Fruit fly (Drosophila melanogaster) whole organism, embryonic: Measurements from ENCODE around the gene fru.

ENCODE experiments used
- Adf1 ChIP-seq: fragments of 200-800 bp; sonication (Bioruptor generic); IDR thresholded peaks from 2 replicates; pipeline ENCODE4 v1.3.6; 2022; ENCODE audit warnings: missing biosample characterization, missing genetic modification characterization
- Asciz ChIP-seq: fragments of 200-800 bp; sonication (Bioruptor generic); optimal IDR thresholded peaks from 2 replicates; lab custom pipeline; 2017; ENCODE audit warnings: missing biosample characterization, mild to moderate bottlenecking, missing genetic modification characterization, missing genetic modification reagents
- C15 ChIP-seq: fragments of 200-800 bp; sonication (Bioruptor generic); IDR thresholded peaks from 3 replicates; pipeline ENCODE4 v1.3.6; 2022; ENCODE audit warnings: missing biosample characterization, missing genetic modification characterization
- CG10267 ChIP-seq: fragments of 200-800 bp; sonication (Bioruptor generic); optimal IDR thresholded peaks from 2 replicates; lab custom pipeline; 2018; ENCODE audit warnings: missing biosample characterization, mild to moderate bottlenecking, missing genetic modification characterization, moderate library complexity
- CG10321 ChIP-seq: fragments of 200-800 bp; sonication (Bioruptor generic); IDR thresholded peaks from 2 replicates; pipeline ENCODE4 v1.3.6; 2022; ENCODE audit warnings: missing biosample characterization, missing genetic modification characterization
- CG10565 ChIP-seq: fragments of 200-800 bp; sonication (Bioruptor generic); optimal IDR thresholded peaks from 3 replicates; lab custom pipeline; 2016; ENCODE audit warnings: missing biosample characterization, mild to moderate bottlenecking, missing genetic modification characterization
- CG11695 ChIP-seq: fragments of 200-800 bp; sonication (Bioruptor generic); IDR thresholded peaks from 3 replicates; pipeline ENCODE4 v1.3.6; 2022; ENCODE audit warnings: missing biosample characterization, missing genetic modification characterization
- CG12942 ChIP-seq: fragments of 200-800 bp; sonication (Bioruptor generic); optimal IDR thresholded peaks from 3 replicates; lab custom pipeline; 2016; ENCODE audit warnings: missing biosample characterization, missing genetic modification characterization
- CG13287 ChIP-seq: fragments of 200-800 bp; sonication (Bioruptor generic); IDR thresholded peaks from 2 replicates; pipeline ENCODE4 v1.3.6; 2022; ENCODE audit warnings: missing biosample characterization, missing genetic modification characterization; ENCODE audit not compliant: partially characterized antibody
- CG13624 ChIP-seq: fragments of 200-800 bp; sonication (Bioruptor generic); optimal IDR thresholded peaks from 2 replicates; lab custom pipeline; 2016; ENCODE audit warnings: missing biosample characterization, missing genetic modification characterization
- CG13775 ChIP-seq: fragments of 200-800 bp; sonication (Bioruptor generic); optimal IDR thresholded peaks from 3 replicates; lab custom pipeline; 2017; ENCODE audit warnings: missing biosample characterization, mild to moderate bottlenecking, missing genetic modification characterization
- CG1603 ChIP-seq: fragments of 200-800 bp; sonication (Bioruptor generic); optimal IDR thresholded peaks from 2 replicates; lab custom pipeline; 2019; ENCODE audit warnings: missing biosample characterization, mild to moderate bottlenecking, missing genetic modification characterization, moderate library complexity
- CG17385 ChIP-seq: fragments of 200-800 bp; sonication (Bioruptor generic); optimal IDR thresholded peaks from 3 replicates; lab custom pipeline; 2018; ENCODE audit warnings: missing biosample characterization, mild to moderate bottlenecking, missing genetic modification characterization
- CG2120 ChIP-seq: fragments of 200-800 bp; sonication (Bioruptor generic); optimal IDR thresholded peaks from 3 replicates; lab custom pipeline; 2016; ENCODE audit warnings: missing biosample characterization, missing genetic modification characterization
- CG3281 ChIP-seq: fragments of 200-800 bp; sonication (Bioruptor generic); optimal IDR thresholded peaks from 3 replicates; lab custom pipeline; 2017; ENCODE audit warnings: missing biosample characterization, mild to moderate bottlenecking, missing genetic modification characterization
- CG3995 ChIP-seq: fragments of 200-800 bp; sonication (Bioruptor generic); optimal IDR thresholded peaks from 3 replicates; lab custom pipeline; 2016; ENCODE audit warnings: missing biosample characterization, missing genetic modification characterization
- CG7357 ChIP-seq: fragments of 200-800 bp; sonication (Bioruptor generic); IDR thresholded peaks from 3 replicates; pipeline ENCODE4 v1.3.6; 2022; ENCODE audit warnings: missing biosample characterization, missing genetic modification characterization
- CG8924 ChIP-seq: fragments of 200-800 bp; optimal IDR thresholded peaks from 3 replicates; lab custom pipeline; 2019; ENCODE audit warnings: missing biosample characterization, mild to moderate bottlenecking, missing genetic modification characterization, moderate library complexity
- CkIIα-i1 ChIP-seq: fragments of 200-800 bp; sonication (Bioruptor generic); IDR thresholded peaks from 2 replicates; pipeline ENCODE4 v1.3.6; 2022; ENCODE audit warnings: missing biosample characterization, missing genetic modification characterization
- D19A ChIP-seq: fragments of 200-800 bp; optimal IDR thresholded peaks from 3 replicates; lab custom pipeline; 2019; ENCODE audit warnings: missing biosample characterization, mild to moderate bottlenecking, missing genetic modification characterization, moderate library complexity
- Hey ChIP-seq: fragments of 200-800 bp; sonication (Bioruptor generic); optimal IDR thresholded peaks from 3 replicates; lab custom pipeline; 2018; ENCODE audit warnings: missing biosample characterization, mild to moderate bottlenecking, missing genetic modification characterization
- HmgZ ChIP-seq: fragments of 200-800 bp; sonication (Bioruptor generic); optimal IDR thresholded peaks from 2 replicates; lab custom pipeline; 2018; ENCODE audit warnings: missing biosample characterization, mild to moderate bottlenecking, missing genetic modification characterization
- Hmr ChIP-seq: fragments of 200-800 bp; sonication (Bioruptor generic); optimal IDR thresholded peaks from 3 replicates; lab custom pipeline; 2017; ENCODE audit warnings: mild to moderate bottlenecking, missing biosample characterization, missing genetic modification reagents, missing genetic modification characterization
- NK7.1 ChIP-seq: fragments of 200-800 bp; sonication (Bioruptor generic); optimal IDR thresholded peaks from 3 replicates; lab custom pipeline; 2016; ENCODE audit warnings: missing biosample characterization, missing genetic modification characterization
- PHDP ChIP-seq: fragments of 200-800 bp; sonication (Bioruptor generic); optimal IDR thresholded peaks from 3 replicates; lab custom pipeline; 2018; ENCODE audit warnings: missing biosample characterization, mild to moderate bottlenecking, missing genetic modification characterization, moderate library complexity
- Ptx1 ChIP-seq: fragments of 200-800 bp; sonication (Bioruptor generic); IDR thresholded peaks from 2 replicates; pipeline ENCODE4 v1.3.6; 2022; ENCODE audit warnings: missing biosample characterization, missing genetic modification characterization
- Rfx ChIP-seq: fragments of 200-800 bp; sonication (Bioruptor generic); IDR thresholded peaks from 2 replicates; pipeline ENCODE4 v1.3.6; 2022; ENCODE audit warnings: missing biosample characterization, missing genetic modification characterization
- Side ChIP-seq: fragments of 200-800 bp; sonication (Bioruptor generic); optimal IDR thresholded peaks from 2 replicates; lab custom pipeline; 2016; ENCODE audit warnings: missing biosample characterization, missing genetic modification characterization
- Spps ChIP-seq: fragments of 200-800 bp; sonication (Bioruptor generic); optimal IDR thresholded peaks from 2 replicates; lab custom pipeline; 2018; ENCODE audit warnings: missing biosample characterization, mild to moderate bottlenecking, missing genetic modification characterization
- Stat92E ChIP-seq, 3 experiments: fragments of >200 bp in 2 of 3; fragments of 200-800 bp in 1 of 3; sonication (Bioruptor generic) in 1 of 3; optimal IDR thresholded peaks; 2 replicates each; lab custom pipeline; 2017 to 2019; ENCODE audit warnings: missing biosample characterization in 3 of 3, missing genetic modification characterization in 3 of 3, mild to moderate bottlenecking in 1 of 3, moderate library complexity in 1 of 3
- az2 ChIP-seq: fragments of 200-800 bp; sonication (Bioruptor generic); optimal IDR thresholded peaks from 3 replicates; lab custom pipeline; 2016; ENCODE audit warnings: missing biosample characterization, missing genetic modification characterization
- bowl ChIP-seq: fragments of 200-800 bp; sonication (Bioruptor generic); IDR thresholded peaks from 2 replicates; pipeline ENCODE4 v1.3.6; 2022; ENCODE audit warnings: missing biosample characterization, missing genetic modification characterization
- cad ChIP-seq: fragments of >200 bp; optimal IDR thresholded peaks from 2 replicates; lab custom pipeline; 2017; ENCODE audit warnings: missing biosample characterization, missing genetic modification characterization
- chif ChIP-seq, 2 experiments: fragments of 200-800 bp; sonication (Bioruptor generic); optimal IDR thresholded peaks; 3 replicates each; lab custom pipeline; 2016; ENCODE audit warnings: missing biosample characterization in 2 of 2, missing genetic modification characterization in 2 of 2
- crp ChIP-seq, 2 experiments: fragments of 200-800 bp; sonication (Bioruptor generic); optimal IDR thresholded peaks; 2 replicates in 1 of 2; 3 replicates in 1 of 2; lab custom pipeline; 2017; ENCODE audit warnings: missing biosample characterization in 2 of 2, missing genetic modification characterization in 2 of 2, mild to moderate bottlenecking in 1 of 2, moderate library complexity in 1 of 2
- dmrt99B ChIP-seq: fragments of 200-800 bp; sonication (Bioruptor generic); optimal IDR thresholded peaks from 2 replicates; lab custom pipeline; 2018; ENCODE audit warnings: missing biosample characterization, mild to moderate bottlenecking, missing genetic modification characterization, moderate library complexity
- dpn ChIP-seq, 2 experiments: fragments of 200-800 bp; sonication (Bioruptor generic); optimal IDR thresholded peaks; 3 replicates each; lab custom pipeline; 2016; ENCODE audit warnings: missing biosample characterization in 2 of 2, missing genetic modification characterization in 2 of 2
- fd96Cb ChIP-seq: fragments of 200-800 bp; sonication (Bioruptor generic); optimal IDR thresholded peaks from 2 replicates; lab custom pipeline; 2018; ENCODE audit warnings: missing biosample characterization, mild to moderate bottlenecking, missing genetic modification characterization, moderate library complexity
- kay ChIP-seq: fragments of 200-800 bp; sonication (Bioruptor generic); optimal IDR thresholded peaks from 2 replicates; lab custom pipeline; 2016; ENCODE audit warnings: missing biosample characterization, missing genetic modification characterization
- kni ChIP-seq: fragments of 200-800 bp; sonication (Bioruptor generic); optimal IDR thresholded peaks from 3 replicates; lab custom pipeline; 2017; ENCODE audit warnings: mild to moderate bottlenecking, missing biosample characterization, missing genetic modification reagents, missing genetic modification characterization
- mirr ChIP-seq: fragments of 200-800 bp; sonication (Bioruptor generic); optimal IDR thresholded peaks from 3 replicates; lab custom pipeline; 2018; ENCODE audit warnings: missing biosample characterization, mild to moderate bottlenecking, missing genetic modification characterization
- odd ChIP-seq: fragments of 200-800 bp; sonication (Bioruptor generic); optimal IDR thresholded peaks from 2 replicates; lab custom pipeline; 2017; ENCODE audit warnings: missing biosample characterization, mild to moderate bottlenecking, missing genetic modification characterization
- sd ChIP-seq: fragments of 200-800 bp; sonication (Bioruptor generic); optimal IDR thresholded peaks from 3 replicates; lab custom pipeline; 2018; ENCODE audit warnings: missing biosample characterization, mild to moderate bottlenecking, missing genetic modification characterization, moderate library complexity
- sisA ChIP-seq: fragments of 200-800 bp; sonication (Bioruptor generic); IDR thresholded peaks from 2 replicates; pipeline ENCODE4 v1.3.6; 2022; ENCODE audit warnings: missing biosample characterization, missing genetic modification characterization
- trh ChIP-seq: fragments of 200-800 bp; sonication (Bioruptor generic); optimal IDR thresholded peaks from 2 replicates; lab custom pipeline; 2016; ENCODE audit warnings: missing biosample characterization, missing genetic modification characterization
- tx ChIP-seq: fragments of 200-800 bp; sonication (Bioruptor generic); optimal IDR thresholded peaks from 2 replicates; lab custom pipeline; 2016; ENCODE audit warnings: missing biosample characterization, missing genetic modification characterization
- wdn ChIP-seq: fragments of 200-800 bp; sonication (Bioruptor generic); IDR thresholded peaks from 2 replicates; pipeline ENCODE4 v1.3.6; 2022; ENCODE audit warnings: missing biosample characterization, missing genetic modification characterization
- zfh2 ChIP-seq: fragments of 200-800 bp; sonication (Bioruptor generic); optimal IDR thresholded peaks from 2 replicates; lab custom pipeline; 2016; ENCODE audit warnings: missing biosample characterization, missing genetic modification characterization

fru gene

DNA sequence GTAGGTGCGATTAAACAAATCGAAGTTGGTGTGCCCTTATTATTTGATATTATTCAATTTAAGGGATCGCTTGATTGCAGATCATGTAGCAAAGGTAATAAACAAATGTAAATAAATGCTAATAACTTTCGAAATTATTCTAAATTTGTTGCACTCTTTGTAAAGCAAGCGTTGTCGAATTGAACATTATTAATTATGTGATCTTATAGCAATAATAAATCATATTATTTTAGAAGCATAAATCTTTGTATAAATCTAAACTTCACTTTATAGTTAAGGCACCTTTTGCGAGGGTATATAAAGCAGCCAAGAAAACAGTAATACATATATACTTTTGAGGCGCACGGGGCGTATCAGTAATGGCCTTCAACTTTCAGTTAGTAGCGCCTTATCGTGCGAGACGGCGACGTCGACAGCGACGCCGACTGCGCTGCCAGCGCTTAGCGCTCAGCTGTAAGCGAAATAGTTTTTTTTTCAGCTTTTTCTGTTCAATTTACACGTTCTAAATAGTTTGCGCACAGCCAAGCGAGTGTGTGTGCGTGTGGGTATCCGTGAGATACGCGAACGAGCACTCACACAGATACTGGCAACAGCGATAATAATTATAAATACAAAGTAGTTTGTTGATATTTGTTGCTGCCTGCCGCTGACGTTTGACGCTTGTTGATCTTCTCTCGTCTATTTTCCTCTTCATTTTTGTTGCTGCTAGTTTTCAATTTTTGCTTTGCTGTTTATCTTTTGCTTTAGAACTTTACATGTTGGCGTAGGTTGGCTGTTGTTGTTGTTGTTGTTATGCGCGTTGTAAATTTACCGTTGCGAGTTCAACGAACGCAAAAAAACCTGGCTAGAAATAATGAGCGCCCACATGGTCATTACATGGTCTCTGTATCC lies 106.3 kb downstream of the fru start (continued):
- TF ChIP-seq sisA (GFP tag; lab: Robert Waterston, UW) (no peak), chif (GFP tag; optimal IDR thresholded peaks at IDR 0.05; lab: Kevin White, UChicago) (peak in 1 of 2 experiments; percentile 29), dmrt99B (peak; percentile 54), bowl (GFP tag; lab: Robert Waterston, UW) (no peak), CG11695 (GFP tag; lab: Robert Waterston, UW) (peak; percentile 49; the same call in 2 of the 3 replicates), Stat92E (GFP tag; optimal IDR thresholded peaks at IDR 0.05; lab: Kevin White, UChicago) (no peak), CG13775 (GFP tag; lab: Kevin White, UChicago) (peak; percentile 13), az2 (GFP tag; lab: Kevin White, UChicago) (no peak), C15 (no peak), crp (GFP tag; optimal IDR thresholded peaks at IDR 0.05; lab: Kevin White, UChicago) (no peak), Hmr (GFP tag; lab: Kevin White, UChicago) (peak; percentile 64), CkIIα-i1 (GFP tag; lab: Robert Waterston, UW) (no peak), PHDP (tag; lab: Kevin White, UChicago) (peak; percentile 63), Rfx (GFP tag; lab: Robert Waterston, UW) (peak; percentile 61), CG13624 (GFP tag; lab: Kevin White, UChicago) (peak; percentile 13), CG7357 (GFP tag; lab: Robert Waterston, UW) (0 out of 3 replicates have a peak, but pooled peaks have one; percentile 31), Adf1 (GFP tag; lab: Robert Waterston, UW) (peak; percentile 99), trh (GFP tag; lab: Kevin White, UChicago) (peak; percentile 40), CG3995 (GFP tag; lab: Kevin White, UChicago) (no peak), Side (GFP tag; lab: Kevin White, UChicago) (peak; percentile 54), zfh2 (GFP tag; lab: Kevin White, UChicago) (no peak), CG1603 (peak; percentile 34), dpn (GFP tag; optimal IDR thresholded peaks at IDR 0.05; lab: Kevin White, UChicago) (peak; percentile 22 to 35), NK7.1 (peak; percentile 20), Asciz (GFP tag; lab: Kevin White, UChicago) (peak; percentile 78), D19A (tag; lab: Kevin White, UChicago) (peak; percentile 91), sd (tag; lab: Kevin White, UChicago) (peak; percentile 77), mirr (peak; percentile 93), CG8924 (tag; lab: Kevin White, UChicago) (peak; percentile 38), CG10267 (no peak), CG13287 (0 out of 2 replicates have a peak, but pooled peaks have one; percentile 14), wdn (GFP tag; lab: Robert Waterston, UW) (0 out of 2 replicates have a peak, but pooled peaks have one; percentile 7), cad (GFP tag; lab: Kevin White, UChicago) (no peak), kay (GFP tag; lab: Kevin White, UChicago) (no peak), CG10321 (GFP tag; lab: Robert Waterston, UW) (no peak), Ptx1 (GFP tag; lab: Robert Waterston, UW) (no peak; the same call in 1 of the 2 replicates), Spps (tag; lab: Kevin White, UChicago) (no peak), odd (peak; percentile 65), HmgZ (peak; percentile 62), kni (GFP tag; lab: Kevin White, UChicago) (peak; percentile 62), CG10565 (GFP tag; lab: Kevin White, UChicago) (no peak), CG3281 (GFP tag; lab: Kevin White, UChicago) (peak; percentile 78), fd96Cb (tag; lab: Kevin White, UChicago) (peak; percentile 37), CG12942 (peak; percentile 13), tx (GFP tag; lab: Kevin White, UChicago) (no peak), CG17385 (GFP tag; lab: Kevin White, UChicago) (peak; percentile 22), CG2120 (GFP tag; lab: Kevin White, UChicago) (peak; percentile 77), Hey (tag; lab: Kevin White, UChicago) (peak; percentile 70)
